Worm (Caenorhabditis elegans): Measurements from ENCODE around the gene Y41C4A.22.

ce11 chrIII:11663400-11663799, 31.7 kb upstream of the Y41C4A.22 start:
- TF ChIP-seq tbx-2 (tag; optimal IDR thresholded peaks at IDR 0.05) = no peak
- TF ChIP-seq ceh-9 (tag; optimal IDR thresholded peaks at IDR 0.05) = no peak
- no peak for TF ChIP-seq unc-3 (GFP tag; conservative IDR thresholded peaks at IDR 0.05)
- no peak for TF ChIP-seq unc-3 (tag; optimal IDR thresholded peaks at IDR 0.05)
- no peak for TF ChIP-seq sox-4 (tag; optimal IDR thresholded peaks at IDR 0.05)
- no peak for TF ChIP-seq F13H6.1 (tag; optimal IDR thresholded peaks at IDR 0.05)
- no peak for TF ChIP-seq pha-4 (tag; optimal IDR thresholded peaks at IDR 0.05)
- no peak for TF ChIP-seq pha-2 (tag; optimal IDR thresholded peaks at IDR 0.05)
- TF ChIP-seq T23F11.4 (GFP tag; optimal IDR thresholded peaks at IDR 0.05) = no peak
- TF ChIP-seq sox-2 (GFP tag; IDR thresholded peaks at IDR 0.05) = no peak
- no peak for TF ChIP-seq rnt-1 (tag; optimal IDR thresholded peaks at IDR 0.05)
